Worm (Caenorhabditis elegans): ENCODE results near the gene arrd-24.

DNA sequence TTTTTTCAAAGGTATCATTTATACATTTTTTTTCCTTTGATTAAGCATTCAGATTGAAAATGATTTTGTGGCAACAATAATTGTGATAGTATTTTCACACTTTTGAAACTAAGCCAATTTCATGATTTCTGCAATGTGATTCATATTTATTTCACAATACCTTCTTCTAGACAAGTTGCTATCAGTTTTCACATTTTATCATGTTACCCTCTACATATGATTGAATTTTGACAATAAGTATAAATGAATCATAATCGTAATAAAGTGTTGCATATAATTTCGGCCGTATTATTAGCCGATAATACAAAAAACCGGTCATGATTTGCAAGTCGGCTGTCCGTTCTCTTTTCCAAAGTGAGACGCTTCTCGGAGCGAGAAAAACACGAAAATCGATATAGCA lies 20.9 kb downstream of the arrd-24 start:
- no peak for TF ChIP-seq ceh-82 (tag; optimal IDR thresholded peaks at IDR 0.05)
- no peak for TF ChIP-seq elt-3 (tag; optimal IDR thresholded peaks at IDR 0.05)
- TF ChIP-seq F13H6.1 (tag; optimal IDR thresholded peaks at IDR 0.05), result no peak
- TF ChIP-seq gmeb-1 (tag; optimal IDR thresholded peaks at IDR 0.05), result no peak
- no peak for TF ChIP-seq nhr-23 (tag; optimal IDR thresholded peaks at IDR 0.05)
- no peak for TF ChIP-seq elt-1 (tag; optimal IDR thresholded peaks at IDR 0.05)
- TF ChIP-seq lin-13 (GFP tag; optimal IDR thresholded peaks at IDR 0.05), result no peak
- TF ChIP-seq nhr-10 (tag; optimal IDR thresholded peaks at IDR 0.05), result no peak
- no peak for TF ChIP-seq skn-1 (tag; optimal IDR thresholded peaks at IDR 0.05)
- no peak for TF ChIP-seq unc-62 (GFP tag; optimal IDR thresholded peaks at IDR 0.05)
- no peak for TF ChIP-seq zag-1 (tag; optimal IDR thresholded peaks at IDR 0.05)
- no peak for TF ChIP-seq nhr-77 (tag; optimal IDR thresholded peaks at IDR 0.05)
- TF ChIP-seq lsy-2 (tag; optimal IDR thresholded peaks at IDR 0.05), result no peak
- peak; percentile 70 for TF ChIP-seq fos-1 (tag; optimal IDR thresholded peaks at IDR 0.05)

Data from whole organism, L2 larva.